Fruit fly (Drosophila melanogaster) S2 (cell line): ENCODE data around the gene CG7990.

Experiments used
- CG8478 ChIP-seq: fragments of >200 bp; optimal IDR thresholded peaks from 2 replicates; lab custom pipeline; 2018
- CTCF ChIP-seq, 2 experiments: fragments of >200 bp; optimal IDR thresholded peaks; 2 replicates each; lab custom pipeline; 2018

DNA sequence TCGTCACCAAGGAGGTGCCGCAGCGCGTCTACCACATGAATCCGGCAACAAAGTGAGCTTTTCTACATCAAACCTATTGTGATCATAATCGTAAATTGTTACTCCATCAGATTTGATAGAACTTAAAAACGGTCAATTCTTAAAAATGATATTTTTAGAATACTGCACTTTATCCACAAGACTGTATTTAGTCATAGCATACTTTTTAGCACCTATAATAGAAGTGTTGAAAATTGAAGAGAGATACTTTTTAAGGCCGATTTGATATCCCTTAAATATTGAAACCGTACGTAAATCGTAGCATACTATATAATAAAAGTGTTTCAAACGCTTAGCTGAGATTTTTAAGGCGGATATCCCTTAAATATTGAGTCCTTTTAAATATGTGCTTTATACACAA lies 48.4 kb upstream of the CG7990 start:
- TF ChIP-seq CTCF (optimal IDR thresholded peaks at IDR 0.05; lab: Kevin White, UChicago) (no peak), CG8478 (lab: Kevin White, UChicago) (no peak)
